Fruit fly (Drosophila melanogaster) whole organism, embryonic: ENCODE measurements around the gene aph-1.
A peak's percentile ranks its signal among the peaks of the same experiment; 100 is the strongest.

Source experiments
- Adf1 ChIP-seq: fragments of 200-800 bp; sonication (Bioruptor generic); IDR thresholded peaks from 2 replicates; pipeline ENCODE4 v1.3.6; 2022; ENCODE audit warnings: missing biosample characterization, missing genetic modification characterization
- Bdp1 ChIP-seq: fragments of 200-800 bp; sonication (Bioruptor generic); optimal IDR thresholded peaks from 3 replicates; lab custom pipeline; 2016; ENCODE audit warnings: missing biosample characterization, missing genetic modification characterization
- Blimp-1 ChIP-seq: fragments of 200-800 bp; sonication (Bioruptor generic); optimal IDR thresholded peaks from 3 replicates; lab custom pipeline; 2018; ENCODE audit warnings: missing biosample characterization, missing genetic modification characterization, mild to moderate bottlenecking, moderate library complexity, missing genetic modification reagents
- C15 ChIP-seq: fragments of 200-800 bp; sonication (Bioruptor generic); IDR thresholded peaks from 3 replicates; pipeline ENCODE4 v1.3.6; 2022; ENCODE audit warnings: missing biosample characterization, missing genetic modification characterization
- CG10431 ChIP-seq: fragments of 200-800 bp; sonication (Bioruptor generic); optimal IDR thresholded peaks from 3 replicates; lab custom pipeline; 2018; ENCODE audit warnings: missing biosample characterization, mild to moderate bottlenecking, missing genetic modification characterization
- CG10462 ChIP-seq: fragments of 200-800 bp; sonication (Bioruptor generic); optimal IDR thresholded peaks from 2 replicates; lab custom pipeline; 2016; ENCODE audit warnings: missing biosample characterization, missing genetic modification characterization
- CG11504 ChIP-seq: fragments of 200-800 bp; sonication (Bioruptor generic); optimal IDR thresholded peaks from 3 replicates; lab custom pipeline; 2019; ENCODE audit warnings: missing biosample characterization, mild to moderate bottlenecking, missing genetic modification characterization, moderate library complexity
- CG12219 ChIP-seq: fragments of 200-800 bp; sonication (Bioruptor generic); optimal IDR thresholded peaks from 3 replicates; lab custom pipeline; 2018; ENCODE audit warnings: missing biosample characterization, mild to moderate bottlenecking, missing genetic modification characterization
- CG12942 ChIP-seq: fragments of 200-800 bp; sonication (Bioruptor generic); optimal IDR thresholded peaks from 3 replicates; lab custom pipeline; 2016; ENCODE audit warnings: missing biosample characterization, missing genetic modification characterization
- CG13123 ChIP-seq: fragments of 200-800 bp; sonication (Bioruptor generic); optimal IDR thresholded peaks from 2 replicates; lab custom pipeline; 2016; ENCODE audit warnings: missing biosample characterization, missing genetic modification characterization
- CG13624 ChIP-seq: fragments of 200-800 bp; sonication (Bioruptor generic); optimal IDR thresholded peaks from 2 replicates; lab custom pipeline; 2016; ENCODE audit warnings: missing biosample characterization, missing genetic modification characterization
- CG15479 ChIP-seq: fragments of 200-800 bp; sonication (Bioruptor generic); optimal IDR thresholded peaks from 3 replicates; lab custom pipeline; 2019; ENCODE audit warnings: missing biosample characterization, mild to moderate bottlenecking, missing genetic modification characterization, moderate library complexity
- CG17802 ChIP-seq: fragments of 200-800 bp; sonication (Bioruptor generic); optimal IDR thresholded peaks from 2 replicates; lab custom pipeline; 2018; ENCODE audit warnings: missing biosample characterization, mild to moderate bottlenecking, missing genetic modification characterization, moderate library complexity
- CG17829 ChIP-seq: fragments of 200-800 bp; optimal IDR thresholded peaks from 2 replicates; lab custom pipeline; 2019; ENCODE audit warnings: missing biosample characterization, mild to moderate bottlenecking, missing genetic modification characterization, moderate library complexity
- CG18476 ChIP-seq: fragments of 200-800 bp; sonication (Bioruptor generic); optimal IDR thresholded peaks from 2 replicates; lab custom pipeline; 2016; ENCODE audit warnings: missing biosample characterization, mild to moderate bottlenecking, missing genetic modification characterization
- CG18599 ChIP-seq: fragments of 200-800 bp; sonication (Bioruptor generic); optimal IDR thresholded peaks from 3 replicates; lab custom pipeline; 2017; ENCODE audit warnings: missing biosample characterization, missing genetic modification characterization, mild to moderate bottlenecking, moderate library complexity, missing genetic modification reagents
- CG2199 ChIP-seq: fragments of 200-800 bp; sonication (Bioruptor generic); IDR thresholded peaks from 3 replicates; pipeline ENCODE4 v1.3.6; 2022; ENCODE audit warnings: missing biosample characterization, missing genetic modification characterization
- CG30020 ChIP-seq: fragments of 200-800 bp; optimal IDR thresholded peaks from 2 replicates; lab custom pipeline; 2019; ENCODE audit warnings: missing biosample characterization, mild to moderate bottlenecking, missing genetic modification characterization, moderate library complexity
- CG31365 ChIP-seq: fragments of 200-800 bp; sonication (Bioruptor generic); optimal IDR thresholded peaks from 2 replicates; lab custom pipeline; 2018; ENCODE audit warnings: missing biosample characterization, mild to moderate bottlenecking, missing genetic modification characterization
- CG32767 ChIP-seq: fragments of 200-800 bp; sonication (Bioruptor generic); IDR thresholded peaks from 2 replicates; pipeline ENCODE4 v1.3.6; 2022; ENCODE audit warnings: missing biosample characterization, missing genetic modification characterization
- CG42726 ChIP-seq: fragments of 200-800 bp; sonication (Bioruptor generic); IDR thresholded peaks from 2 replicates; pipeline ENCODE4 v1.3.6; 2022; ENCODE audit warnings: missing biosample characterization, missing genetic modification characterization; ENCODE audit not compliant: partially characterized antibody
- CG6765 ChIP-seq: fragments of 200-800 bp; sonication (Bioruptor generic); optimal IDR thresholded peaks from 3 replicates; lab custom pipeline; 2017; ENCODE audit warnings: missing biosample characterization, mild to moderate bottlenecking, missing genetic modification characterization
- CG6791 ChIP-seq: fragments of 200-800 bp; sonication (Bioruptor generic); IDR thresholded peaks from 3 replicates; pipeline ENCODE4 v1.3.6; 2022; ENCODE audit warnings: missing biosample characterization, missing genetic modification characterization; ENCODE audit not compliant: partially characterized antibody
- CTCF ChIP-seq: fragments of 200-800 bp; sonication (Bioruptor generic); optimal IDR thresholded peaks from 2 replicates; lab custom pipeline; 2017; ENCODE audit warnings: missing biosample characterization, mild to moderate bottlenecking, missing genetic modification characterization, moderate library complexity
- CkIIα-i1 ChIP-seq: fragments of 200-800 bp; sonication (Bioruptor generic); IDR thresholded peaks from 2 replicates; pipeline ENCODE4 v1.3.6; 2022; ENCODE audit warnings: missing biosample characterization, missing genetic modification characterization
- Dek ChIP-seq: fragments of 200-800 bp; sonication (Bioruptor generic); optimal IDR thresholded peaks from 3 replicates; lab custom pipeline; 2019; ENCODE audit warnings: missing biosample characterization, mild to moderate bottlenecking, missing genetic modification characterization, moderate library complexity
- Dfd ChIP-seq, 2 experiments: fragments of >200 bp; optimal IDR thresholded peaks; 2 replicates each; lab custom pipeline; 2017; ENCODE audit warnings: missing biosample characterization in 2 of 2, missing genetic modification characterization in 2 of 2
- E2f2 ChIP-seq: fragments of 200-800 bp; sonication (Bioruptor generic); IDR thresholded peaks from 2 replicates; pipeline ENCODE4 v1.3.6; 2022; ENCODE audit warnings: missing biosample characterization, missing genetic modification characterization
- Ets97D ChIP-seq: fragments of 200-800 bp; sonication (Bioruptor generic); optimal IDR thresholded peaks from 3 replicates; lab custom pipeline; 2016; ENCODE audit warnings: missing biosample characterization, missing genetic modification characterization
- Hey ChIP-seq: fragments of 200-800 bp; sonication (Bioruptor generic); optimal IDR thresholded peaks from 3 replicates; lab custom pipeline; 2018; ENCODE audit warnings: missing biosample characterization, mild to moderate bottlenecking, missing genetic modification characterization
- Hr51 ChIP-seq, 2 experiments: fragments of 200-800 bp; sonication (Bioruptor generic); optimal IDR thresholded peaks; 2 replicates in 1 of 2; 3 replicates in 1 of 2; lab custom pipeline; 2016 to 2018; ENCODE audit warnings: missing biosample characterization in 2 of 2, missing genetic modification characterization in 2 of 2, mild to moderate bottlenecking in 1 of 2, moderate library complexity in 1 of 2
- Lim3 ChIP-seq: fragments of 200-800 bp; sonication (Bioruptor generic); IDR thresholded peaks from 2 replicates; pipeline ENCODE4 v1.3.6; 2022; ENCODE audit warnings: missing biosample characterization, missing genetic modification characterization
- Lpt ChIP-seq: fragments of >200 bp; optimal IDR thresholded peaks from 2 replicates; lab custom pipeline; 2018; ENCODE audit warnings: missing biosample characterization, missing genetic modification characterization
- MESR4 ChIP-seq: fragments of 200-800 bp; sonication (Bioruptor generic); optimal IDR thresholded peaks from 2 replicates; lab custom pipeline; 2018; ENCODE audit warnings: missing biosample characterization, mild to moderate bottlenecking, missing genetic modification characterization, moderate library complexity
- Mad ChIP-seq: fragments of 200-800 bp; sonication (Bioruptor generic); optimal IDR thresholded peaks from 2 replicates; lab custom pipeline; 2016; ENCODE audit warnings: missing biosample characterization, missing genetic modification characterization
- Myb ChIP-seq: fragments of 200-800 bp; sonication (Bioruptor generic); optimal IDR thresholded peaks from 2 replicates; lab custom pipeline; 2016; ENCODE audit warnings: missing biosample characterization, missing genetic modification characterization
- NFAT ChIP-seq: fragments of 200-800 bp; sonication (Bioruptor generic); IDR thresholded peaks from 2 replicates; pipeline ENCODE4 v1.3.6; 2022; ENCODE audit warnings: missing biosample characterization, missing genetic modification characterization
- Scr ChIP-seq: fragments of 200-800 bp; sonication (Bioruptor generic); IDR thresholded peaks from 2 replicates; pipeline ENCODE4 v1.3.6; 2022; ENCODE audit warnings: missing biosample characterization, missing genetic modification characterization; ENCODE audit not compliant: partially characterized antibody
- bsh ChIP-seq, 2 experiments: fragments of 200-800 bp; sonication (Bioruptor generic); optimal IDR thresholded peaks; 2 replicates each; lab custom pipeline; 2017 to 2018; ENCODE audit warnings: mild to moderate bottlenecking in 2 of 2, missing biosample characterization in 2 of 2, missing genetic modification characterization in 2 of 2, moderate library complexity in 1 of 2
- fd102C ChIP-seq: fragments of 200-800 bp; sonication (Bioruptor generic); optimal IDR thresholded peaks from 2 replicates; lab custom pipeline; 2018; ENCODE audit warnings: missing biosample characterization, mild to moderate bottlenecking, missing genetic modification characterization, moderate library complexity
- fu2 ChIP-seq: fragments of 200-800 bp; sonication (Bioruptor generic); optimal IDR thresholded peaks from 2 replicates; lab custom pipeline; 2016; ENCODE audit warnings: missing biosample characterization, missing genetic modification characterization
- her ChIP-seq: fragments of 200-800 bp; sonication (Bioruptor generic); optimal IDR thresholded peaks from 2 replicates; lab custom pipeline; 2016; ENCODE audit warnings: missing biosample characterization, missing genetic modification characterization
- kay ChIP-seq: fragments of 200-800 bp; sonication (Bioruptor generic); optimal IDR thresholded peaks from 2 replicates; lab custom pipeline; 2016; ENCODE audit warnings: missing biosample characterization, missing genetic modification characterization
- kni ChIP-seq: fragments of 200-800 bp; sonication (Bioruptor generic); optimal IDR thresholded peaks from 3 replicates; lab custom pipeline; 2017; ENCODE audit warnings: mild to moderate bottlenecking, missing biosample characterization, missing genetic modification reagents, missing genetic modification characterization
- mirr ChIP-seq: fragments of 200-800 bp; sonication (Bioruptor generic); optimal IDR thresholded peaks from 3 replicates; lab custom pipeline; 2018; ENCODE audit warnings: missing biosample characterization, mild to moderate bottlenecking, missing genetic modification characterization
- ranshi ChIP-seq: fragments of 200-800 bp; sonication (Bioruptor generic); IDR thresholded peaks from 2 replicates; pipeline ENCODE4 v1.3.6; 2022; ENCODE audit warnings: missing biosample characterization, missing genetic modification characterization
- repo ChIP-seq: fragments of 200-800 bp; sonication (Bioruptor generic); optimal IDR thresholded peaks from 2 replicates; lab custom pipeline; 2016; ENCODE audit warnings: missing biosample characterization, missing genetic modification characterization
- rib ChIP-seq: fragments of 200-800 bp; sonication (Bioruptor generic); IDR thresholded peaks from 2 replicates; pipeline ENCODE4 v1.3.6; 2022; ENCODE audit warnings: missing biosample characterization, missing genetic modification characterization
- run ChIP-seq: fragments of 200-800 bp; sonication (Bioruptor generic); optimal IDR thresholded peaks from 3 replicates; lab custom pipeline; 2018; ENCODE audit warnings: missing biosample characterization, mild to moderate bottlenecking, missing genetic modification characterization
- sens-2 ChIP-seq: fragments of 200-800 bp; sonication (Bioruptor generic); IDR thresholded peaks from 2 replicates; pipeline ENCODE4 v1.3.6; 2022; ENCODE audit warnings: missing biosample characterization, missing genetic modification characterization
- tio ChIP-seq: fragments of 200-800 bp; sonication (Bioruptor generic); optimal IDR thresholded peaks from 2 replicates; lab custom pipeline; 2017; ENCODE audit warnings: missing biosample characterization, missing genetic modification characterization, inconsistent platforms

aph-1 gene

DNA sequence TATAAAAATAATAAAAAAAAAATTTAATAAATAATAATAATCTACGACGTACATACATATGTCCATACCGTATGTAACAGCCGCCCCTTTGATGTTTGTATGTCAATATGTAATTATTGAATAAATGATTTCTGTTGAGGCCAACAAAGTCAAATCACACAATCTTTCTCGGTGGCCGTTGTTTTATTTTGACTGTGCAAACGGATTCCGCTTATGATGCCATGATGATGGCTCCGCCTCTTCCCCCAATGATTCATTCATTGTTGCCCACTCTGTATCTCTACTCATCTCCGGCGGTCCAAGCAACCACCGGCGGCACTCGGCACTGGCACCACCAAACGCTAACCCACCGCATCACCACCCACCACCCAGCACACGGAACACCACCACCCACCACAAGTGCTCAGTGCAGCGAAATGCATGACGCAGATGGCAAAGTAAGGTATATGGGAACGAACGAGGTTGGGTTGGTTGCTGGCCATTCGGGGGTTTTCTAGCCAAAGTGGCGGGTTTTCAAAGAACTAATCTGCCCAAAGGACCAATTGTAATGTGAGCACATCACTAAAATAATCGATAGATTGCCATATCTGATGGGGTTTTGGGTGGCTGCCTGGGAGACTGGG lies 16.8 kb upstream of the aph-1 start (continued):
- TF ChIP-seq Mad (GFP tag; lab: Kevin White, UChicago) = no peak
- TF ChIP-seq CG12219 (GFP tag; lab: Kevin White, UChicago) = peak; percentile 3
- no peak for TF ChIP-seq CG10431 (GFP tag; lab: Kevin White, UChicago)
- TF ChIP-seq CG17829 = no peak
- peak; percentile 43 for TF ChIP-seq Myb (GFP tag; lab: Kevin White, UChicago)
- no peak for TF ChIP-seq CG10462 (GFP tag; lab: Kevin White, UChicago)
- no peak for TF ChIP-seq CG32767
- no peak for TF ChIP-seq Lim3 (GFP tag; lab: Robert Waterston, UW)
- TF ChIP-seq Hr51 (GFP tag; optimal IDR thresholded peaks at IDR 0.05; lab: Kevin White, UChicago) = no peak
- no peak for TF ChIP-seq fd102C (GFP tag; lab: Kevin White, UChicago)
- TF ChIP-seq CG13123 (GFP tag; lab: Kevin White, UChicago) = no peak
- no peak for TF ChIP-seq CG17802 (tag; lab: Kevin White, UChicago)
- no peak for TF ChIP-seq rib
- no peak for TF ChIP-seq CG6765 (GFP tag; lab: Kevin White, UChicago)
- TF ChIP-seq ranshi (GFP tag; lab: Robert Waterston, UW) = no peak
- peak; percentile 15 for TF ChIP-seq CG31365 (tag; lab: Kevin White, UChicago)
- TF ChIP-seq CG2199 (GFP tag; lab: Robert Waterston, UW) = no peak
- TF ChIP-seq kay (GFP tag; lab: Kevin White, UChicago) = no peak
- TF ChIP-seq CG13624 (GFP tag; lab: Kevin White, UChicago) = no peak
- TF ChIP-seq CTCF (GFP tag; lab: Kevin White, UChicago) = no peak
- TF ChIP-seq repo (GFP tag; lab: Kevin White, UChicago) = no peak
- no peak for TF ChIP-seq CG42726 (GFP tag; lab: Robert Waterston, UW)
- no peak for TF ChIP-seq CG30020 (tag; lab: Kevin White, UChicago)
- TF ChIP-seq Adf1 (GFP tag; lab: Robert Waterston, UW) = no peak
- no peak for TF ChIP-seq Hey (tag; lab: Kevin White, UChicago)
- TF ChIP-seq Blimp-1 (GFP tag; lab: Kevin White, UChicago) = no peak
- no peak for TF ChIP-seq CkIIα-i1 (GFP tag; lab: Robert Waterston, UW)
- no peak for TF ChIP-seq CG18476 (GFP tag; lab: Kevin White, UChicago)
- TF ChIP-seq NFAT = no peak
- TF ChIP-seq kni = no peak
- peak; percentile 17 for TF ChIP-seq MESR4 (GFP tag; lab: Kevin White, UChicago)
- no peak for TF ChIP-seq CG11504 (tag; lab: Kevin White, UChicago)
- no peak for TF ChIP-seq tio
- no peak for TF ChIP-seq Dfd (GFP tag; optimal IDR thresholded peaks at IDR 0.05; lab: Kevin White, UChicago)
- no peak for TF ChIP-seq CG6791 (GFP tag; lab: Robert Waterston, UW)
- TF ChIP-seq run (tag; lab: Kevin White, UChicago) = no peak
- no peak for TF ChIP-seq fu2 (GFP tag; lab: Kevin White, UChicago)
- TF ChIP-seq Bdp1 = no peak
- no peak for TF ChIP-seq Dek
- TF ChIP-seq E2f2 (GFP tag; lab: Robert Waterston, UW) = no peak
- TF ChIP-seq bsh (GFP tag; optimal IDR thresholded peaks at IDR 0.05; lab: Kevin White, UChicago) = no peak
- no peak for TF ChIP-seq CG12942 (GFP tag; lab: Kevin White, UChicago)
- TF ChIP-seq sens-2 (GFP tag; lab: Robert Waterston, UW) = no peak
- TF ChIP-seq Lpt = no peak
- TF ChIP-seq mirr (GFP tag; lab: Kevin White, UChicago) = no peak
- TF ChIP-seq C15 = no peak
- no peak for TF ChIP-seq CG18599 (GFP tag; lab: Kevin White, UChicago)
- no peak for TF ChIP-seq Scr (GFP tag; lab: Robert Waterston, UW)
- TF ChIP-seq her = peak; percentile 6
- no peak for TF ChIP-seq Ets97D (GFP tag; lab: Kevin White, UChicago)
- no peak for TF ChIP-seq CG15479
